Worm (Caenorhabditis elegans) whole organism, young adult: ENCODE results near the gene C45G9.11.

Experiments used
- B0336.3 ChIP-seq: fragments of 200-800 bp; sonication (Bioruptor generic); IDR thresholded peaks from 2 replicates; pipeline ENCODE4 v1.3.6; 2022; ENCODE audit warnings: missing genetic modification characterization, missing compliant biosample characterization
- C06A6.2 ChIP-seq: fragments of 200-800 bp; sonication (Bioruptor generic); conservative IDR thresholded peaks from 2 replicates; pipeline ENCODE4 v1.3.6; 2022; ENCODE audit warnings: missing genetic modification characterization, missing compliant biosample characterization
- F52B5.7 ChIP-seq: sonication (generic microtip); optimal IDR thresholded peaks from 2 replicates; lab custom pipeline; 2016; ENCODE audit warnings: mild to moderate bottlenecking, missing genetic modification characterization, missing compliant biosample characterization
- K11D2.4 ChIP-seq: fragments of 200-800 bp; sonication (Bioruptor generic); IDR thresholded peaks from 2 replicates; pipeline ENCODE4 v1.3.6; 2022; ENCODE audit warnings: missing genetic modification reagents, missing genetic modification characterization, missing compliant biosample characterization
- T07F8.4 ChIP-seq: sonication (generic microtip); optimal IDR thresholded peaks from 2 replicates; lab custom pipeline; 2016; ENCODE audit warnings: mild to moderate bottlenecking, missing genetic modification characterization, moderate library complexity, missing compliant biosample characterization
- Y95B8A.8 ChIP-seq: fragments of 200-800 bp; sonication (Bioruptor generic); IDR thresholded peaks from 2 replicates; pipeline ENCODE4 v1.3.6; 2022; ENCODE audit warnings: missing genetic modification reagents, missing genetic modification characterization, missing compliant biosample characterization
- ZK185.1 ChIP-seq: sonication (generic microtip); optimal IDR thresholded peaks from 2 replicates; lab custom pipeline; 2016; ENCODE audit warnings: mild to moderate bottlenecking, missing genetic modification characterization, missing compliant biosample characterization; ENCODE audit not compliant: poor library complexity, severe bottlenecking
- atf-7 ChIP-seq: sonication (generic microtip); optimal IDR thresholded peaks from 2 replicates; lab custom pipeline; 2017; ENCODE audit warnings: mild to moderate bottlenecking, missing genetic modification characterization, missing compliant biosample characterization
- attf-3 ChIP-seq: fragments of 200-800 bp; sonication (Bioruptor generic); conservative IDR thresholded peaks from 2 replicates; pipeline ENCODE4 v1.3.6; 2022; ENCODE audit warnings: missing genetic modification reagents, missing genetic modification characterization, missing compliant biosample characterization
- bed-1 ChIP-seq: fragments of 200-800 bp; sonication (Bioruptor generic); IDR thresholded peaks from 2 replicates; pipeline ENCODE4 v1.3.6; 2022; ENCODE audit warnings: missing genetic modification reagents, missing genetic modification characterization, missing compliant biosample characterization
- bed-2 ChIP-seq: fragments of 200-800 bp; sonication (Bioruptor generic); IDR thresholded peaks from 2 replicates; pipeline ENCODE4 v1.3.6; 2022; ENCODE audit warnings: missing genetic modification reagents, missing genetic modification characterization, missing compliant biosample characterization
- cebp-1 ChIP-seq, 2 experiments: fragments of 200-800 bp in 1 of 2; sonication (Bioruptor generic) in 1 of 2; sonication (generic microtip) in 1 of 2; IDR thresholded peaks in 1 of 2; optimal IDR thresholded peaks in 1 of 2; 2 replicates each; pipeline versions ENCODE4 v1.3.6 to Lab custom; 2017 to 2022; ENCODE audit warnings: missing compliant biosample characterization in 2 of 2, missing genetic modification characterization in 2 of 2, mild to moderate bottlenecking in 1 of 2, missing genetic modification reagents in 1 of 2, moderate library complexity in 1 of 2
- cebp-2 ChIP-seq: fragments of 200-800 bp; sonication (Bioruptor generic); IDR thresholded peaks from 2 replicates; pipeline ENCODE4 v1.3.6; 2022; ENCODE audit warnings: missing genetic modification characterization, missing compliant biosample characterization
- die-1 ChIP-seq: sonication (generic microtip); optimal IDR thresholded peaks from 2 replicates; lab custom pipeline; 2016; ENCODE audit warnings: missing genotype, mild to moderate bottlenecking, missing genetic modification characterization, missing compliant biosample characterization
- dox-1 ChIP-seq: fragments of 200-800 bp; sonication (Bioruptor generic); IDR thresholded peaks from 2 replicates; pipeline ENCODE4 v1.3.6; 2022; ENCODE audit warnings: missing genetic modification reagents, missing genetic modification characterization, missing compliant biosample characterization
- dpff-1 ChIP-seq: sonication (generic microtip); optimal IDR thresholded peaks from 2 replicates; lab custom pipeline; 2017; ENCODE audit warnings: mild to moderate bottlenecking, missing genetic modification characterization, missing compliant biosample characterization
- egl-18 ChIP-seq: fragments of 200-800 bp; sonication (Bioruptor generic); IDR thresholded peaks from 2 replicates; pipeline ENCODE4 v1.3.6; 2022; ENCODE audit warnings: missing genetic modification reagents, missing genetic modification characterization, missing compliant biosample characterization
- ekl-4 ChIP-seq: fragments of 200-800 bp; sonication (Bioruptor generic); IDR thresholded peaks from 2 replicates; pipeline ENCODE4 v1.3.6; 2022; ENCODE audit warnings: missing genetic modification reagents, missing genetic modification characterization, missing compliant biosample characterization
- ets-4 ChIP-seq: fragments of 200-800 bp; sonication (Bioruptor generic); optimal IDR thresholded peaks from 2 replicates; lab custom pipeline; 2018; ENCODE audit warnings: mild to moderate bottlenecking, missing genetic modification characterization, missing compliant biosample characterization
- gei-17 ChIP-seq: fragments of 200-800 bp; sonication (Bioruptor generic); optimal IDR thresholded peaks from 2 replicates; lab custom pipeline; 2018; ENCODE audit warnings: mild to moderate bottlenecking, missing genetic modification characterization, missing compliant biosample characterization
- hlh-26 ChIP-seq: fragments of 200-800 bp; sonication (Bioruptor generic); conservative IDR thresholded peaks from 2 replicates; pipeline ENCODE4 v1.3.6; 2022; ENCODE audit warnings: missing genetic modification reagents, missing genetic modification characterization, missing compliant biosample characterization
- hmg-1.2 ChIP-seq: fragments of 200-800 bp; sonication (Bioruptor generic); IDR thresholded peaks from 2 replicates; pipeline ENCODE4 v1.3.6; 2022; ENCODE audit warnings: missing genetic modification reagents, missing genetic modification characterization, missing compliant biosample characterization
- hmg-20 ChIP-seq: fragments of 200-800 bp; sonication (Bioruptor generic); IDR thresholded peaks from 2 replicates; pipeline ENCODE4 v1.3.6; 2022; ENCODE audit warnings: missing genetic modification reagents, missing genetic modification characterization, missing compliant biosample characterization
- hrde-1 ChIP-seq: sonication (generic microtip); optimal IDR thresholded peaks from 2 replicates; lab custom pipeline; 2016; ENCODE audit warnings: missing genetic modification characterization, mild to moderate bottlenecking, missing compliant biosample characterization, moderate library complexity, missing genotype, missing genetic modification reagents, borderline replicate concordance
- hsf-1 ChIP-seq: fragments of 200-800 bp; sonication (Bioruptor generic); IDR thresholded peaks from 2 replicates; pipeline ENCODE4 v1.3.6; 2022; ENCODE audit warnings: missing genetic modification reagents, missing genetic modification characterization, missing compliant biosample characterization
- lir-1 ChIP-seq: fragments of 200-800 bp; sonication (Bioruptor generic); conservative IDR thresholded peaks from 2 replicates; pipeline ENCODE4 v1.3.6; 2022; ENCODE audit warnings: missing genetic modification reagents, missing genetic modification characterization, missing compliant biosample characterization
- lsl-1 ChIP-seq: fragments of 200-800 bp; sonication (Bioruptor generic); optimal IDR thresholded peaks from 2 replicates; lab custom pipeline; 2018; ENCODE audit warnings: mild to moderate bottlenecking, missing genetic modification characterization, moderate library complexity, missing compliant biosample characterization
- madf-3 ChIP-seq: fragments of 200-800 bp; sonication (Bioruptor generic); IDR thresholded peaks from 2 replicates; pipeline ENCODE4 v1.3.6; 2022; ENCODE audit warnings: missing genetic modification reagents, missing genetic modification characterization, missing compliant biosample characterization
- madf-6 ChIP-seq: fragments of 200-800 bp; sonication (Bioruptor generic); IDR thresholded peaks from 2 replicates; pipeline ENCODE4 v1.3.6; 2022; ENCODE audit warnings: missing genetic modification reagents, missing genetic modification characterization, missing compliant biosample characterization
- madf-8 ChIP-seq: fragments of 200-800 bp; sonication (Bioruptor generic); conservative IDR thresholded peaks from 2 replicates; pipeline ENCODE4 v1.3.6; 2022; ENCODE audit warnings: missing genetic modification reagents, missing genetic modification characterization, missing compliant biosample characterization
- mcd-1 ChIP-seq: fragments of 200-800 bp; sonication (Bioruptor generic); IDR thresholded peaks from 2 replicates; pipeline ENCODE4 v1.3.6; 2022; ENCODE audit warnings: missing genetic modification reagents, missing genetic modification characterization, missing compliant biosample characterization
- nfya-1 ChIP-seq: sonication (generic microtip); optimal IDR thresholded peaks from 2 replicates; lab custom pipeline; 2017; ENCODE audit warnings: antibody characterized with exemption, missing compliant biosample characterization, missing genetic modification characterization, borderline replicate concordance; ENCODE audit not compliant: insufficient read depth
- nhr-120 ChIP-seq: fragments of 200-800 bp; sonication (Bioruptor generic); IDR thresholded peaks from 2 replicates; pipeline ENCODE4 v1.3.6; 2022; ENCODE audit warnings: missing genetic modification characterization, missing compliant biosample characterization
- nhr-80 ChIP-seq: sonication (generic microtip); optimal IDR thresholded peaks from 2 replicates; lab custom pipeline; 2016; ENCODE audit warnings: missing genetic modification characterization, missing compliant biosample characterization
- nhr-90 ChIP-seq: sonication (generic microtip); optimal IDR thresholded peaks from 2 replicates; lab custom pipeline; 2016; ENCODE audit warnings: missing genotype, mild to moderate bottlenecking, missing genetic modification characterization, missing compliant biosample characterization
- pbrm-1 ChIP-seq: fragments of 200-800 bp; sonication (Bioruptor generic); IDR thresholded peaks from 2 replicates; pipeline ENCODE4 v1.3.6; 2022; ENCODE audit warnings: missing genetic modification reagents, missing genetic modification characterization, missing compliant biosample characterization
- rec-8 ChIP-seq, 2 experiments: sonication (generic microtip); optimal IDR thresholded peaks; 2 replicates each; lab custom pipeline; 2016; ENCODE audit warnings: mild to moderate bottlenecking in 2 of 2, missing genetic modification characterization in 2 of 2, missing genetic modification reagents in 2 of 2, missing genotype in 2 of 2, missing biosample characterization in 1 of 2, missing compliant biosample characterization in 1 of 2, moderate library complexity in 1 of 2
- sea-2 ChIP-seq: fragments of 200-800 bp; sonication (Bioruptor generic); IDR thresholded peaks from 2 replicates; pipeline ENCODE4 v1.3.6; 2022; ENCODE audit warnings: missing genetic modification characterization, missing compliant biosample characterization
- somi-1 ChIP-seq: fragments of 200-800 bp; sonication (Bioruptor generic); optimal IDR thresholded peaks from 2 replicates; lab custom pipeline; 2018; ENCODE audit warnings: mild to moderate bottlenecking, missing genetic modification characterization, missing compliant biosample characterization
- tbp1 ChIP-seq: fragments of 200-800 bp; sonication (Bioruptor generic); optimal IDR thresholded peaks from 2 replicates; lab custom pipeline; 2018; ENCODE audit warnings: mild to moderate bottlenecking, missing genetic modification characterization, missing compliant biosample characterization
- tbx-9 ChIP-seq: sonication (generic microtip); optimal IDR thresholded peaks from 2 replicates; lab custom pipeline; 2016; ENCODE audit warnings: borderline replicate concordance, missing genetic modification characterization, inconsistent platforms, missing compliant biosample characterization
- tlf-1 ChIP-seq: fragments of 200-800 bp; sonication (Bioruptor generic); optimal IDR thresholded peaks from 2 replicates; lab custom pipeline; 2018; ENCODE audit warnings: mild to moderate bottlenecking, missing genetic modification characterization, missing compliant biosample characterization
- unc-130 ChIP-seq: sonication (generic microtip); optimal IDR thresholded peaks from 2 replicates; lab custom pipeline; 2016; ENCODE audit warnings: missing genetic modification reagents, missing genetic modification characterization, missing compliant biosample characterization
- zfh-2 ChIP-seq: fragments of 200-800 bp; sonication (Bioruptor generic); conservative IDR thresholded peaks from 2 replicates; pipeline ENCODE4 v1.3.6; 2022; ENCODE audit warnings: missing genetic modification reagents, missing genetic modification characterization, missing compliant biosample characterization
- ztf-18 ChIP-seq: sonication (generic microtip); optimal IDR thresholded peaks from 2 replicates; lab custom pipeline; 2016; ENCODE audit warnings: missing genotype, mild to moderate bottlenecking, missing genetic modification characterization, missing compliant biosample characterization
- ztf-22 ChIP-seq: fragments of 200-800 bp; sonication (Bioruptor generic); optimal IDR thresholded peaks from 2 replicates; lab custom pipeline; 2018; ENCODE audit warnings: mild to moderate bottlenecking, missing genetic modification characterization, moderate library complexity, missing compliant biosample characterization
- ztf-3 ChIP-seq: fragments of 200-800 bp; sonication (Bioruptor generic); optimal IDR thresholded peaks from 2 replicates; lab custom pipeline; 2018; ENCODE audit warnings: mild to moderate bottlenecking, missing genetic modification characterization, missing compliant biosample characterization

The C45G9.11 gene

ce11 chrIII:5018116-5018689 lies 50.3 kb downstream of the C45G9.11 start, which contains the start of gene wip-1 (continued):
- TF ChIP-seq cebp-1 (GFP tag; IDR thresholded peaks at IDR 0.05; lab: Robert Waterston, UW) (peak; percentile 90), cebp-1 (tag; optimal IDR thresholded peaks at IDR 0.05; lab: Kevin White, UChicago) (peak; percentile 97), pbrm-1 (GFP tag; lab: Robert Waterston, UW) (peak; percentile 99), mcd-1 (peak; percentile 96), T07F8.4 (tag; lab: Kevin White, UChicago) (peak; percentile 88), ztf-22 (GFP tag; lab: Kevin White, UChicago) (peak; percentile 91), cebp-2 (peak; percentile 81; the same call in 1 of the 2 replicates), Y95B8A.8 (GFP tag; lab: Robert Waterston, UW) (peak; percentile 98), tbx-9 (tag; lab: Kevin White, UChicago) (no peak), somi-1 (GFP tag; lab: Kevin White, UChicago) (peak; percentile 94), attf-3 (GFP tag; lab: Robert Waterston, UW) (peak; percentile 82), ztf-18 (tag; lab: Kevin White, UChicago) (peak; percentile 100), C06A6.2 (GFP tag; lab: Robert Waterston, UW) (peak; percentile 93), dpff-1 (tag; lab: Kevin White, UChicago) (no peak), hrde-1 (tag; lab: Kevin White, UChicago) (peak; percentile 82), B0336.3 (GFP tag; lab: Robert Waterston, UW) (peak; percentile 99), sea-2 (GFP tag; lab: Robert Waterston, UW) (peak; percentile 87), hmg-20 (peak; percentile 88), bed-2 (GFP tag; lab: Robert Waterston, UW) (peak; percentile 56; the same call in 1 of the 2 replicates), ekl-4 (GFP tag; lab: Robert Waterston, UW) (peak; percentile 98), hsf-1 (peak; percentile 90), ZK185.1 (tag; lab: Kevin White, UChicago) (peak; percentile 96), die-1 (tag; lab: Kevin White, UChicago) (peak; percentile 72), F52B5.7 (tag; lab: Kevin White, UChicago) (peak; percentile 67), hmg-1.2 (GFP tag; lab: Robert Waterston, UW) (peak; percentile 98), nhr-90 (peak; percentile 92), ztf-3 (GFP tag; lab: Kevin White, UChicago) (peak; percentile 73), nhr-80 (tag; lab: Kevin White, UChicago) (peak; percentile 99), dox-1 (GFP tag; lab: Robert Waterston, UW) (peak; percentile 99), lir-1 (GFP tag; lab: Robert Waterston, UW) (peak; percentile 95), ets-4 (GFP tag; lab: Kevin White, UChicago) (peak; percentile 97), rec-8 (tag; optimal IDR thresholded peaks at IDR 0.05; lab: Kevin White, UChicago) (peak; percentile 31 to 60), K11D2.4 (GFP tag; lab: Robert Waterston, UW) (peak; percentile 94), nhr-120 (GFP tag; lab: Robert Waterston, UW) (no peak), hlh-26 (GFP tag; lab: Robert Waterston, UW) (no peak), bed-1 (GFP tag; lab: Robert Waterston, UW) (0 out of 2 replicates have a peak, but pooled peaks have one; percentile 81), lsl-1 (peak; percentile 93), zfh-2 (GFP tag; lab: Robert Waterston, UW) (peak; percentile 97), gei-17 (GFP tag; lab: Kevin White, UChicago) (peak; percentile 85), tbp1 (GFP tag; lab: Kevin White, UChicago) (peak; percentile 79), tlf-1 (GFP tag; lab: Kevin White, UChicago) (peak; percentile 99), unc-130 (GFP tag; lab: Kevin White, UChicago) (peak; percentile 96), nfya-1 (tag; lab: Kevin White, UChicago) (no peak), egl-18 (GFP tag; lab: Robert Waterston, UW) (peak; percentile 86), madf-8 (GFP tag; lab: Robert Waterston, UW) (peak; percentile 89), madf-3 (GFP tag; lab: Robert Waterston, UW) (peak; percentile 96), atf-7 (tag; lab: Kevin White, UChicago) (peak; percentile 92), madf-6 (GFP tag; lab: Robert Waterston, UW) (peak; percentile 97)
